Worm (Caenorhabditis elegans) whole organism, mixed stage, embryonic: ENCODE measurements around the gene W05E10.1.

Experiments used
- elt-3 ChIP-seq: fragments of 150-350 bp; optimal IDR thresholded peaks from 2 replicates; lab custom pipeline; 2014; ENCODE audit warnings: missing biosample characterization, missing genetic modification characterization
- lin-13 ChIP-seq: fragments of 150-350 bp; optimal IDR thresholded peaks from 2 replicates; lab custom pipeline; 2014; ENCODE audit warnings: missing biosample characterization, missing genetic modification characterization
- mab-5 ChIP-seq: fragments of 150-350 bp; optimal IDR thresholded peaks from 2 replicates; lab custom pipeline; 2014; ENCODE audit warnings: missing biosample characterization, missing genetic modification characterization
- nhr-237 ChIP-seq: fragments of 150-350 bp; optimal IDR thresholded peaks from 2 replicates; lab custom pipeline; 2014; ENCODE audit warnings: missing biosample characterization, missing genetic modification characterization
- snpc-4 ChIP-seq: fragments of 150-350 bp; optimal IDR thresholded peaks from 2 replicates; lab custom pipeline; 2014; ENCODE audit warnings: missing biosample characterization, missing genetic modification characterization
- sptf-1 ChIP-seq: sonication (generic microtip); optimal IDR thresholded peaks from 2 replicates; lab custom pipeline; 2017; ENCODE audit warnings: mild to moderate bottlenecking, missing genetic modification characterization, moderate library complexity, missing compliant biosample characterization

DNA sequence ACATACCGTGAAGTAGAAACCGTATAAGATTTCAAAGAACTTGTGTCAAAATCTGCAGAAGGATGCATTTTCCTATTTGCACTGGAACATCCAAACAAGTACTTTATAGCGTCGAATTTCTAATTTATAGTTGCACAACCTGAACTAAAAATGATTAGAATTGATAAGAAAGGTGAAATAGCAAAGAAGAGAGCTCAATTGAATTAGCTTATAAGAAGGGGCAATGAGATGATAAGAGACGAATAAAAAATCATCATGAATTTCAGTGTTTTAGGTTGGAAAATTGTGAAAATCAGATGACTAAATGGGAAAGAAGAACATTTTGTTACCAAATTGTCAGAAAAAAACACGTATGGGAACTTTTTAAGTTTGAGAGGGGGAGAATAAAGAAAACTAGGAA, at the start of gene W05E10.1:
- no peak for TF ChIP-seq snpc-4
- no peak for TF ChIP-seq elt-3
- TF ChIP-seq lin-13: no peak
- TF ChIP-seq nhr-237 (tag; lab: Kevin White, UChicago): no peak
- no peak for TF ChIP-seq mab-5
- TF ChIP-seq sptf-1 (tag; lab: Kevin White, UChicago): no peak
